Fruit fly (Drosophila melanogaster): ENCODE measurements around the gene CG33322.

dm6 chr2L:20797515-20797847 lies 18.6 kb downstream of the CG33322 start, which contains the start of gene CG9328:
- no peak for TF ChIP-seq CG8478 (optimal IDR thresholded peaks at IDR 0.05)
- no peak for TF ChIP-seq psq (optimal IDR thresholded peaks at IDR 0.05)
- no peak for TF ChIP-seq usp (GFP tag; optimal IDR thresholded peaks at IDR 0.05)
- TF ChIP-seq Dll (optimal IDR thresholded peaks at IDR 0.05) = no peak
- TF ChIP-seq pan (optimal IDR thresholded peaks at IDR 0.05) = no peak
